Fruit fly (Drosophila melanogaster): ENCODE results near the gene mtgo.
A peak's percentile ranks its signal among the peaks of the same experiment; 100 is the strongest.

mtgo gene

dm6 chr2L:16532702-16533385 is 12.0 kb upstream of the mtgo start, which contains the start of gene CG5953 (continued):
- TF ChIP-seq CG6854 (GFP tag; optimal IDR thresholded peaks at IDR 0.05) = peak; percentile 97
- peak; percentile 88 for TF ChIP-seq CG8944 (GFP tag; optimal IDR thresholded peaks at IDR 0.05)
- TF ChIP-seq CG1603 (tag; optimal IDR thresholded peaks at IDR 0.05) = peak; percentile 94
- peak; percentile 41 for TF ChIP-seq HmgD (GFP tag; optimal IDR thresholded peaks at IDR 0.05)
- TF ChIP-seq gsb (GFP tag; IDR thresholded peaks at IDR 0.05) = peak; percentile 90
- TF ChIP-seq HLHmδ (GFP tag; optimal IDR thresholded peaks at IDR 0.05) = peak; percentile 85
- peak; percentile 75 for TF ChIP-seq CG7928 (GFP tag; optimal IDR thresholded peaks at IDR 0.05)
- TF ChIP-seq Hr78 (GFP tag; optimal IDR thresholded peaks at IDR 0.05) = peak in 1 of 2 experiments; percentile 90
- TF ChIP-seq ac (GFP tag; optimal IDR thresholded peaks at IDR 0.05) = peak; percentile 83
- peak; percentile 96 for TF ChIP-seq CG18619 (GFP tag; optimal IDR thresholded peaks at IDR 0.05)
- TF ChIP-seq dmrt11E (tag; optimal IDR thresholded peaks at IDR 0.05) = peak; percentile 95
- peak; percentile 95 for TF ChIP-seq ewg (GFP tag; optimal IDR thresholded peaks at IDR 0.05)
- peak; percentile 66 for TF ChIP-seq MTF-1 (GFP tag; optimal IDR thresholded peaks at IDR 0.05; ENCODE audit: borderline replicate concordance)
- TF ChIP-seq CG9797 (GFP tag; optimal IDR thresholded peaks at IDR 0.05) = peak; percentile 51
- TF ChIP-seq Dfd (GFP tag; optimal IDR thresholded peaks at IDR 0.05) = no peak
- peak; percentile 87 for TF ChIP-seq Nf-YB (GFP tag; optimal IDR thresholded peaks at IDR 0.05)
- TF ChIP-seq tx (GFP tag; optimal IDR thresholded peaks at IDR 0.05) = peak; percentile 90
- TF ChIP-seq Stat92E (GFP tag; optimal IDR thresholded peaks at IDR 0.05) = peak in 1 of 3 experiments; percentile 96
- peak; percentile 94 for TF ChIP-seq zfh2 (GFP tag; optimal IDR thresholded peaks at IDR 0.05)
- TF ChIP-seq pros (GFP tag; optimal IDR thresholded peaks at IDR 0.05) = peak; percentile 80
- peak; percentile 95 for TF ChIP-seq klu (GFP tag; IDR thresholded peaks at IDR 0.05)
- TF ChIP-seq fu2 (GFP tag; optimal IDR thresholded peaks at IDR 0.05) = peak; percentile 89
- peak; percentile 82 for TF ChIP-seq YL-1 (GFP tag; optimal IDR thresholded peaks at IDR 0.05)
- no peak for TF ChIP-seq h (optimal IDR thresholded peaks at IDR 0.05)
- peak; percentile 93 for TF ChIP-seq sens-2 (GFP tag; IDR thresholded peaks at IDR 0.05)
- peak; percentile 81 for TF ChIP-seq Hmx (GFP tag; optimal IDR thresholded peaks at IDR 0.05)
- peak; percentile 98 for TF ChIP-seq Xrp1 (GFP tag; IDR thresholded peaks at IDR 0.05)
- peak; percentile 86 for TF ChIP-seq Myb (GFP tag; optimal IDR thresholded peaks at IDR 0.05)
- TF ChIP-seq sug (tag; optimal IDR thresholded peaks at IDR 0.05) = peak; percentile 84
- peak; percentile 97 for TF ChIP-seq bcd (GFP tag; optimal IDR thresholded peaks at IDR 0.05)
- TF ChIP-seq Fer1 (GFP tag; optimal IDR thresholded peaks at IDR 0.05) = peak; percentile 98
- peak; percentile 97 for TF ChIP-seq Fer3 (tag; optimal IDR thresholded peaks at IDR 0.05)
- peak; percentile 96 for TF ChIP-seq CG10366 (GFP tag; IDR thresholded peaks at IDR 0.05)
- TF ChIP-seq Sin3A (optimal IDR thresholded peaks at IDR 0.05) = no peak
- TF ChIP-seq danr (GFP tag; IDR thresholded peaks at IDR 0.05) = peak; percentile 95
- peak; percentile 94 for TF ChIP-seq az2 (GFP tag; optimal IDR thresholded peaks at IDR 0.05)
- no peak for TF ChIP-seq hth (optimal IDR thresholded peaks at IDR 0.05)
- peak; percentile 90 for TF ChIP-seq CG10431 (GFP tag; optimal IDR thresholded peaks at IDR 0.05)
- TF ChIP-seq crp (GFP tag; optimal IDR thresholded peaks at IDR 0.05) = peak in 1 of 2 experiments; percentile 67
- peak; percentile 84 for TF ChIP-seq jigr1 (GFP tag; IDR thresholded peaks at IDR 0.05)
- TF ChIP-seq zen (tag; optimal IDR thresholded peaks at IDR 0.05) = peak; percentile 92
- peak; percentile 83 for TF ChIP-seq fd64A (GFP tag; optimal IDR thresholded peaks at IDR 0.05)
- TF ChIP-seq CG7357 (GFP tag; IDR thresholded peaks at IDR 0.05) = peak; percentile 92
- TF ChIP-seq CG2120 (GFP tag; optimal IDR thresholded peaks at IDR 0.05) = peak; percentile 97
- TF ChIP-seq lmd (GFP tag; IDR thresholded peaks at IDR 0.05) = peak; percentile 98
- peak; percentile 92 for TF ChIP-seq CG12104 (GFP tag; optimal IDR thresholded peaks at IDR 0.05)
- peak; percentile 96 for TF ChIP-seq ap (GFP tag; IDR thresholded peaks at IDR 0.05)
- TF ChIP-seq crol (GFP tag; IDR thresholded peaks at IDR 0.05) = peak; percentile 88
- TF ChIP-seq CG8290 (GFP tag; optimal IDR thresholded peaks at IDR 0.05) = peak; percentile 68
- peak; percentile 80 to 82 for TF ChIP-seq CG8290 (tag; optimal IDR thresholded peaks at IDR 0.05)
- peak; percentile 82 for TF ChIP-seq corto (GFP tag; optimal IDR thresholded peaks at IDR 0.05)

Measured in whole organism, embryonic.